Worm (Caenorhabditis elegans) whole organism, early embryonic: Measurements from ENCODE around the gene Y61A9LA.7.

ENCODE experiments used
- B0310.2 ChIP-seq: sonication (generic microtip); optimal IDR thresholded peaks from 2 replicates; lab custom pipeline; 2016; ENCODE audit warnings: mild to moderate bottlenecking, missing genetic modification characterization, missing compliant biosample characterization
- F13C5.2 ChIP-seq: sonication (generic microtip); optimal IDR thresholded peaks from 2 replicates; lab custom pipeline; 2017; ENCODE audit warnings: mild to moderate bottlenecking, missing genetic modification characterization, inconsistent platforms, missing compliant biosample characterization
- aly-1 ChIP-seq: sonication (generic microtip); optimal IDR thresholded peaks from 2 replicates; lab custom pipeline; 2016; ENCODE audit warnings: missing genetic modification characterization, missing compliant biosample characterization
- ama-1 ChIP-seq: fragments of 150-350 bp; optimal IDR thresholded peaks from 2 replicates; lab custom pipeline; 2014
- ceh-13 ChIP-seq: fragments of 200-800 bp; sonication (Bioruptor generic); optimal IDR thresholded peaks from 2 replicates; lab custom pipeline; 2018; ENCODE audit warnings: mild to moderate bottlenecking, missing genetic modification characterization, missing compliant biosample characterization
- ceh-36 ChIP-seq: sonication (generic microtip); optimal IDR thresholded peaks from 2 replicates; lab custom pipeline; 2016; ENCODE audit warnings: missing genetic modification characterization, inconsistent platforms, missing compliant biosample characterization
- ets-7 ChIP-seq: sonication (generic microtip); optimal IDR thresholded peaks from 2 replicates; lab custom pipeline; 2016; ENCODE audit warnings: missing genotype, missing genetic modification characterization, missing compliant biosample characterization
- flt-1 ChIP-seq: fragments of 200-800 bp; sonication (Bioruptor generic); IDR thresholded peaks from 2 replicates; pipeline ENCODE4 v1.3.6; 2022; ENCODE audit warnings: missing genetic modification characterization, missing compliant biosample characterization
- hmbx-1 ChIP-seq: sonication (generic microtip); optimal IDR thresholded peaks from 2 replicates; lab custom pipeline; 2016; ENCODE audit warnings: mild to moderate bottlenecking, missing genetic modification characterization, missing compliant biosample characterization
- hmg-4 ChIP-seq: fragments of 200-800 bp; sonication (Bioruptor generic); optimal IDR thresholded peaks from 2 replicates; lab custom pipeline; 2018; ENCODE audit warnings: mild to moderate bottlenecking, missing genetic modification characterization, missing compliant biosample characterization
- hnd-1 ChIP-seq: sonication (generic microtip); optimal IDR thresholded peaks from 2 replicates; lab custom pipeline; 2016; ENCODE audit warnings: missing genetic modification characterization, missing compliant biosample characterization
- pes-1 ChIP-seq: fragments of 200-800 bp; sonication (Bioruptor generic); IDR thresholded peaks from 2 replicates; pipeline ENCODE4 v1.3.6; 2022; ENCODE audit warnings: missing genetic modification reagents, missing genetic modification characterization, missing compliant biosample characterization
- scrt-1 ChIP-seq: fragments of 200-800 bp; sonication (Bioruptor generic); IDR thresholded peaks from 2 replicates; pipeline ENCODE4 v1.3.6; 2022; ENCODE audit warnings: missing genetic modification characterization, missing compliant biosample characterization
- sea-1 ChIP-seq: fragments of 200-800 bp; sonication (Bioruptor generic); conservative IDR thresholded peaks from 2 replicates; pipeline ENCODE4 v1.3.6; 2022; ENCODE audit warnings: missing genetic modification characterization, missing compliant biosample characterization
- tbx-11 ChIP-seq: fragments of 200-800 bp; sonication (Bioruptor generic); IDR thresholded peaks from 2 replicates; pipeline ENCODE4 v1.3.6; 2022; ENCODE audit warnings: missing genetic modification characterization, missing compliant biosample characterization
- tbx-37 ChIP-seq: fragments of 200-800 bp; sonication (Bioruptor generic); conservative IDR thresholded peaks from 2 replicates; pipeline ENCODE4 v1.3.6; 2022; ENCODE audit warnings: missing genetic modification reagents, missing genetic modification characterization, missing compliant biosample characterization
- tra-4 ChIP-seq: sonication (generic microtip); optimal IDR thresholded peaks from 2 replicates; lab custom pipeline; 2017; ENCODE audit warnings: missing genetic modification characterization, missing compliant biosample characterization

The Y61A9LA.7 gene

ce11 chrV:4524327-4524726, 35.3 kb downstream of the Y61A9LA.7 start:
- TF ChIP-seq ama-1 (lab: Kevin White, UChicago) (no peak), hmg-4 (GFP tag; lab: Kevin White, UChicago) (no peak), B0310.2 (tag; lab: Kevin White, UChicago) (no peak), sea-1 (GFP tag; lab: Robert Waterston, UW) (no peak), tra-4 (tag; lab: Kevin White, UChicago) (no peak), pes-1 (no peak), tbx-37 (no peak), F13C5.2 (tag; lab: Kevin White, UChicago) (no peak), ceh-36 (tag; lab: Kevin White, UChicago) (no peak), scrt-1 (GFP tag; lab: Robert Waterston, UW) (no peak)

ce11 chrV:4523844-4524243, 35.8 kb downstream of the Y61A9LA.7 start:
- TF ChIP-seq ceh-36 (tag; lab: Kevin White, UChicago) = no peak
- no peak for TF ChIP-seq B0310.2 (tag; lab: Kevin White, UChicago)
- no peak for TF ChIP-seq tbx-11 (GFP tag; lab: Robert Waterston, UW)
- no peak for TF ChIP-seq hnd-1 (tag; lab: Kevin White, UChicago)

ce11 chrV:4523312-4523711, 36.3 kb downstream of the Y61A9LA.7 start:
- TF ChIP-seq tra-4 (tag; lab: Kevin White, UChicago) = no peak

- TF ChIP-seq tbx-37 = no peak
- no peak for TF ChIP-seq sea-1 (GFP tag; lab: Robert Waterston, UW)
- TF ChIP-seq ets-7 (tag; lab: Kevin White, UChicago) = no peak
- TF ChIP-seq scrt-1 (GFP tag; lab: Robert Waterston, UW) = no peak
- no peak for TF ChIP-seq hnd-1 (tag; lab: Kevin White, UChicago)
- TF ChIP-seq tbx-11 (GFP tag; lab: Robert Waterston, UW) = no peak
- TF ChIP-seq tra-4 (tag; lab: Kevin White, UChicago) = no peak
- TF ChIP-seq ceh-36 (tag; lab: Kevin White, UChicago) = no peak
These were observed 40.9 kb downstream of the Y61A9LA.7 start for ce11 chrV:4518657-4519056.

- TF ChIP-seq tbx-11 (GFP tag; lab: Robert Waterston, UW) (no peak), pes-1 (no peak), ceh-36 (tag; lab: Kevin White, UChicago) (no peak), hmbx-1 (no peak), hmg-4 (GFP tag; lab: Kevin White, UChicago) (no peak), scrt-1 (GFP tag; lab: Robert Waterston, UW) (no peak), aly-1 (tag; lab: Kevin White, UChicago) (no peak), sea-1 (GFP tag; lab: Robert Waterston, UW) (no peak), hnd-1 (tag; lab: Kevin White, UChicago) (no peak), ceh-13 (GFP tag; lab: Kevin White, UChicago) (no peak), tra-4 (tag; lab: Kevin White, UChicago) (no peak), F13C5.2 (tag; lab: Kevin White, UChicago) (no peak), ama-1 (lab: Kevin White, UChicago) (no peak), ets-7 (tag; lab: Kevin White, UChicago) (no peak), flt-1 (GFP tag; lab: Robert Waterston, UW) (no peak), tbx-37 (no peak)
These were observed 46.9 kb downstream of the Y61A9LA.7 start, which contains the start of gene T28F12.1 for ce11 chrV:4512733-4513132. TSS of gene T28F12.1 (plus strand) at chrV:4513033.

- no peak for TF ChIP-seq tra-4 (tag; lab: Kevin White, UChicago)
- peak; percentile 69 for TF ChIP-seq ceh-36 (tag; lab: Kevin White, UChicago)
These were observed 49.2 kb downstream of the Y61A9LA.7 start for ce11 chrV:4510351-4510750.

ce11 chrV:4509319-4509937, 50.2 kb downstream of the Y61A9LA.7 start:
- TF ChIP-seq ets-7 (tag; lab: Kevin White, UChicago) (no peak), ama-1 (lab: Kevin White, UChicago) (no peak), tbx-37 (no peak), pes-1 (no peak), sea-1 (GFP tag; lab: Robert Waterston, UW) (no peak), ceh-36 (tag; lab: Kevin White, UChicago) (no peak), hnd-1 (tag; lab: Kevin White, UChicago) (no peak), scrt-1 (GFP tag; lab: Robert Waterston, UW) (no peak), tra-4 (tag; lab: Kevin White, UChicago) (no peak), ceh-13 (GFP tag; lab: Kevin White, UChicago) (no peak), B0310.2 (tag; lab: Kevin White, UChicago) (no peak), F13C5.2 (tag; lab: Kevin White, UChicago) (no peak), hmg-4 (GFP tag; lab: Kevin White, UChicago) (no peak), flt-1 (GFP tag; lab: Robert Waterston, UW) (no peak), tbx-11 (GFP tag; lab: Robert Waterston, UW) (no peak), hmbx-1 (no peak)

ce11 chrV:4508772-4509171, 50.8 kb downstream of the Y61A9LA.7 start:
- TF ChIP-seq aly-1 (tag; lab: Kevin White, UChicago) (no peak), hmg-4 (GFP tag; lab: Kevin White, UChicago) (no peak), hmbx-1 (no peak), ceh-13 (GFP tag; lab: Kevin White, UChicago) (no peak), F13C5.2 (tag; lab: Kevin White, UChicago) (no peak), tra-4 (tag; lab: Kevin White, UChicago) (no peak), ceh-36 (tag; lab: Kevin White, UChicago) (no peak), sea-1 (GFP tag; lab: Robert Waterston, UW) (no peak), tbx-11 (GFP tag; lab: Robert Waterston, UW) (no peak), pes-1 (no peak), tbx-37 (no peak), ama-1 (lab: Kevin White, UChicago) (no peak), hnd-1 (tag; lab: Kevin White, UChicago) (no peak), ets-7 (tag; lab: Kevin White, UChicago) (no peak), flt-1 (GFP tag; lab: Robert Waterston, UW) (no peak), B0310.2 (tag; lab: Kevin White, UChicago) (no peak), scrt-1 (GFP tag; lab: Robert Waterston, UW) (no peak)
